Worm (Caenorhabditis elegans) whole organism, mixed stage, embryonic: ENCODE data around the gene Y43F8B.18.

Experiments used
- elt-1 ChIP-seq: sonication (generic microtip); optimal IDR thresholded peaks from 2 replicates; lab custom pipeline; 2017; ENCODE audit warnings: missing genetic modification characterization, mild to moderate bottlenecking, missing compliant biosample characterization, antibody characterized with exemption, moderate library complexity, borderline replicate concordance; ENCODE audit not compliant: insufficient read depth
- lin-32 ChIP-seq: fragments of 200-800 bp; sonication (Bioruptor generic); optimal IDR thresholded peaks from 2 replicates; lab custom pipeline; 2018; ENCODE audit warnings: mild to moderate bottlenecking, missing genetic modification characterization, missing compliant biosample characterization
- lsy-2 ChIP-seq: fragments of 150-350 bp; optimal IDR thresholded peaks from 2 replicates; lab custom pipeline; 2014; ENCODE audit warnings: missing biosample characterization, missing genetic modification characterization
- nhr-12 ChIP-seq: fragments of 150-350 bp; optimal IDR thresholded peaks from 2 replicates; lab custom pipeline; 2014; ENCODE audit warnings: missing biosample characterization, missing genetic modification characterization
- nhr-237 ChIP-seq: fragments of 150-350 bp; optimal IDR thresholded peaks from 2 replicates; lab custom pipeline; 2014; ENCODE audit warnings: missing biosample characterization, missing genetic modification characterization
- snpc-4 ChIP-seq: fragments of 150-350 bp; optimal IDR thresholded peaks from 2 replicates; lab custom pipeline; 2014; ENCODE audit warnings: missing biosample characterization, missing genetic modification characterization
- tbx-8 ChIP-seq: fragments of 200-800 bp; sonication (Bioruptor generic); optimal IDR thresholded peaks from 2 replicates; lab custom pipeline; 2018; ENCODE audit warnings: mild to moderate bottlenecking, missing genetic modification characterization, moderate library complexity, missing compliant biosample characterization

DNA sequence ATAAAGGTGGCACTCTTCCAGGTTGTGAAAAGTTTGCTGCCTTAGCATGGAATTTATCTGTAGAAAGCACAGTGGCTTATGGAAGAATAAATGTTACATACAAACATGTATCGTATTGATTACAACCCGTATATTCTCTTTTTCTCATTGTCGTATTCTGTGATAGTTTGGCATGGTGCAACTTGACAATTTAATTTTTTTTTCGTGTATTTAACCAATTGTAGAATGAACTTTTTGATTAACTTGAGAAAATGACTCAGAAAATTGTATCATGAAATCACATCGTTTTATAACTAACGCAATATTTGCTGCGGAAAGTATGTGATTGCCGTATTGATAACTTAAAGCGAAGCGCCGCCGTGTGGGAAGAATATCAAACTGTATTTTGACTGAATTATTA is 28.7 kb upstream of the Y43F8B.18 start, which contains the start of gene Y43F8B.24:
- no peak for TF ChIP-seq tbx-8 (GFP tag; lab: Kevin White, UChicago)
- TF ChIP-seq snpc-4 (tag; lab: Kevin White, UChicago) = no peak
- TF ChIP-seq nhr-12 (tag; lab: Kevin White, UChicago) = no peak
- TF ChIP-seq nhr-237 (tag; lab: Kevin White, UChicago) = no peak
- TF ChIP-seq lsy-2 (tag; lab: Kevin White, UChicago) = no peak
- no peak for TF ChIP-seq elt-1 (tag; lab: Kevin White, UChicago)
- TF ChIP-seq lin-32 (GFP tag; lab: Kevin White, UChicago) = no peak
